Fruit fly (Drosophila melanogaster): Measurements from ENCODE around the gene CG15628.

The CG15628 gene

DNA sequence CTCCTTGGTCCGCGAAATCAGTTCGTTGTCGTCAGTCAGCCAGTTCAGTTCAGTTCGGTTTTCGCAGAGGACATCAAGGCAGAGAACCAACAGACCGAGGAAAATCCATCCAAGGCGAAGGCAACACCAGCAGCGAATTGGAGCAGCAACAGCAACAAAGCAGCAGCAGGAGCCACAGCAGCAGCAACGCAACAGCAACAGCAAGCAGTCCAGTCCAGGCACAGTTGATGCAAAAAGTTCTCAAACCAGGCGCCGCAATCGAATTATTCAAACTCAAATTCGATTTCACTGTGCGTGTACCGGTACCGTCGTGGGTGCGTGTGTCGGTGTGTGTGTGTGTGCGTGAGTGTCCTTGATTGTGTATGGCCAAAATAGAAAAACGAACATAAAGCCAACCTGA lies at the start of gene CG15628:
Gene CG15628 (plus strand): TSS at position 18 of the 400 bp plus-strand sequence.
- TF ChIP-seq toe (GFP tag; optimal IDR thresholded peaks at IDR 0.05) (no peak), cnc (optimal IDR thresholded peaks at IDR 0.05) (no peak), CG14711 (tag; optimal IDR thresholded peaks at IDR 0.05) (no peak), cic (GFP tag; optimal IDR thresholded peaks at IDR 0.05) (no peak), Clk (GFP tag; optimal IDR thresholded peaks at IDR 0.05) (no peak), Mnt (GFP tag; optimal IDR thresholded peaks at IDR 0.05) (no peak), ovo (GFP tag; optimal IDR thresholded peaks at IDR 0.05) (no peak), CG7101 (tag; optimal IDR thresholded peaks at IDR 0.05) (no peak), CG1620 (GFP tag; optimal IDR thresholded peaks at IDR 0.05) (no peak), CG11617 (GFP tag; optimal IDR thresholded peaks at IDR 0.05) (no peak)

DNA sequence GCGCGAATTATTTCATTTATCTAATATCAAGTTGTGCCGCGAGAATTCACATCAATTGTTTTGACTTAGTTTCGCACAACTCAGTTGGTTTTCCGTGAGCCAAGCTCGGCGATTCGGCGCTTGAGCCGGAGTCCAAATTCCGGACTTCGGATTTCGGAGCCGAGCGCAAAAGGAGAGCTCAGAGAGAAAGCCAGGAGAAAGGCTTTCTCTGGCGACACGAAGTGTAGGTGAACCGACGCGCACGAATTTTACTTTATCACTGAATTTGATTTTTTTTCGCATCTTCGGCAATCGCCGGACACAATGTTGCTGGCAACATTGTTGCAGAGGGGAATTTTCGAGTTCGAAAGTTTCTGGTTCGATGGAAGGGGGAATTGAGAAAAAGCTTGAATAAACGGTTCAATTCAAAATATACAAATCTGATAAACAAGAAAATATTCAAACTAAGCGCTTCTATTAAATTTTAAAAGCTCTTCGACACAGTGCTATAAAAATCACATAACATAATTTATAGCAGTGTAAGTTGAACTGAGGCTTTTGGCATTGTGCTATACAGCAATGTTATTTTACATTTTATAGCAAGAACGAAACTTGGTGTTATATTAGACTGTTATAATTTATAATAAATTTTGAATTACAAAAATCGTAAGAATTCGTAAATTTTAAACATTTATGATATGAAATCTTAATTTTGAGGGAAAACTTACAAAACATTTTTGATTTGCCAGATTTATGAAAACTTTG lies 27.6 kb upstream of the CG15628 start, which contains the start of gene fipi:
Gene fipi (minus strand): TSS at position 265 of the 744 bp plus-strand sequence.
- TF ChIP-seq pad (GFP tag; optimal IDR thresholded peaks at IDR 0.05) (peak; percentile 96), CG12768 (GFP tag; optimal IDR thresholded peaks at IDR 0.05) (no peak), kay (GFP tag; ENCODE audit: borderline replicate concordance) (peak; percentile 93), CG1620 (GFP tag; optimal IDR thresholded peaks at IDR 0.05) (no peak), CG14711 (tag; optimal IDR thresholded peaks at IDR 0.05) (no peak)

DNA sequence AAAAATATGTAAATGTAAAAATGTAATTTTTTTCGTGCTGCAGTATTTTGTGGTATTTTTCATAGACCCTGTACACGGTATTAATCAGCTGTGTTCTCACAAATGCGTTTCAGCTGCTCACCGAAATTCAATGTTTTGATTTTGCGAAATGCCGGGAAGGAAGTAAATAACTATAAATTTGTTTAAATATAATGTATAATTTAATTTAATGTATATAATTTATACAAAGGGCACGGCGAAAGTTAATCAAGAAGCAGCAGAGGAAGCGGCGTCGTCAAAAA lies 27.1 kb upstream of the CG15628 start, which contains the start of gene CG3294:
Gene CG3294 (plus strand): TSS at position 26 of the 281 bp plus-strand sequence.
- TF ChIP-seq Hr96 (GFP tag; optimal IDR thresholded peaks at IDR 0.05) (no peak), tj (GFP tag; optimal IDR thresholded peaks at IDR 0.05) (no peak), Crg-1 (GFP tag; optimal IDR thresholded peaks at IDR 0.05) (no peak), toe (GFP tag; optimal IDR thresholded peaks at IDR 0.05) (no peak), Mnt (GFP tag; optimal IDR thresholded peaks at IDR 0.05) (no peak), CG33017 (tag; optimal IDR thresholded peaks at IDR 0.05) (no peak), CG1620 (GFP tag; optimal IDR thresholded peaks at IDR 0.05) (no peak), bab1 (GFP tag; optimal IDR thresholded peaks at IDR 0.05) (no peak), CG5204 (GFP tag; optimal IDR thresholded peaks at IDR 0.05) (no peak), CG12768 (GFP tag; optimal IDR thresholded peaks at IDR 0.05) (no peak), CG11617 (GFP tag; optimal IDR thresholded peaks at IDR 0.05) (no peak), ovo (GFP tag; optimal IDR thresholded peaks at IDR 0.05) (no peak)

DNA sequence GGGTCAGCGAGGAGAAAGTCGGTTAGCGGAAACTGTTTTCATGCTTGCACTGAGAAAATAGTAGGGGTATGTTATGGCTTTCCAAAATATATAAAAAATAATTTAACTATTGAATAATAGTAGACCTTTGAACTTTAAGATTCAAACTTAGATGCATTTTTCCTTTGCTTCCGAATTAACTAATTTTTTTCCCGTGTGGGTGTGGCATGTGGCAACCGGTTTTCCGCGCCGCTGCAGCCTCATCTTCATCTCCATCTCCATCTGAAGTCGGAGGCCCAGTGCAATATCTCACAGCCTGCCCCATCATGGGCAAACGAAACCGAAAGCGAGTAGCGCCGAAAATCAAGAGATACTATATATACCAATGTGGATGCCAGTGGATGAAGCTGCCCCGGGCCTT lies 23.9 kb upstream of the CG15628 start:
- TF ChIP-seq Mnt (GFP tag; optimal IDR thresholded peaks at IDR 0.05) = no peak

DNA sequence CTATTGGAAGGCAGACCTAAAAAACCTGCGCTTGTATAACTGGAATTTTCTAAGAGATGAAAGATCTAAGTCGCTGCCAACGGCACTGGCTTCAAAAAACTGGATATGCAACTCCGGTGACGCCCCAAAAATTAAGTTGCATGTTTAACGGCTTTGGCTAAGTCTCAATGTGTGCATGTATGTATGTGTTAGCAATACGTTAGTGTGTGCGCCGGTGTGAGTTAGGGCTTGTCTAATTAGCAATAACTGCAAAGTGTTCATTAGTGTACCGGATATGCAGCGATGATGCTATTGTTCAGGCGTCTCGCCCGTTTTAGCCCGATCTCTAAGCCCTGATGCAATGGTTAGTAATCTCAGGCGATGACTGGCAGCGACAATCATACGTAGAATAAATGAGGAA lies 22.7 kb upstream of the CG15628 start:
- TF ChIP-seq CG7045 (GFP tag; optimal IDR thresholded peaks at IDR 0.05) (no peak), bab1 (GFP tag; optimal IDR thresholded peaks at IDR 0.05) (no peak)

DNA sequence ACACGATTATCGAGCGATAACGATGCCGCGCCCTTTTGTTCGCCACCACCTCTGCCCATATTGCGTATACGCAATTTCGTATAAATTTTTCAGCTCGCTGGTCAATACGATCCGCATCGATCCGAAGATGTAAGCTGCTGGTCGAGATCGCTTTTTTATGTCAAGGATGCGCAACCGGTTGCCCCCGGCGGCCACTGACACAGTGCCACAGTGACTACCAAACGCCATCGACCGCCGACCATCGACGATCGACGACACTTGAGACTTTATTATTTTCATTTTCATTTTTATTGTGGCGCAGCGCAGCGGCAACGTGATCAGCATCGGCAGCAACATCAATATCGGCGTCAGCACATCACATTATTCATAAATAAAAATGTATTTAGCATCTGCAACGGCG lies 21.5 kb upstream of the CG15628 start:
- TF ChIP-seq CG5204 (GFP tag; optimal IDR thresholded peaks at IDR 0.05) = no peak
- TF ChIP-seq CG14711 (tag; optimal IDR thresholded peaks at IDR 0.05) = no peak
- TF ChIP-seq Crg-1 (GFP tag; optimal IDR thresholded peaks at IDR 0.05) = no peak
- no peak for TF ChIP-seq CG1620 (GFP tag; optimal IDR thresholded peaks at IDR 0.05)
- no peak for TF ChIP-seq pad (GFP tag; optimal IDR thresholded peaks at IDR 0.05)
- no peak for TF ChIP-seq CG11617 (GFP tag; optimal IDR thresholded peaks at IDR 0.05)
- TF ChIP-seq CG7045 (GFP tag; optimal IDR thresholded peaks at IDR 0.05) = no peak
- no peak for TF ChIP-seq Mnt (GFP tag; optimal IDR thresholded peaks at IDR 0.05)
- TF ChIP-seq Hr96 (GFP tag; optimal IDR thresholded peaks at IDR 0.05) = no peak
- TF ChIP-seq kay (GFP tag; ENCODE audit: borderline replicate concordance) = no peak
- TF ChIP-seq cic (GFP tag; optimal IDR thresholded peaks at IDR 0.05) = no peak
- no peak for TF ChIP-seq tj (GFP tag; optimal IDR thresholded peaks at IDR 0.05)
- no peak for TF ChIP-seq CG12768 (GFP tag; optimal IDR thresholded peaks at IDR 0.05)
- no peak for TF ChIP-seq ovo (GFP tag; optimal IDR thresholded peaks at IDR 0.05)
- no peak for TF ChIP-seq toe (GFP tag; optimal IDR thresholded peaks at IDR 0.05)

DNA sequence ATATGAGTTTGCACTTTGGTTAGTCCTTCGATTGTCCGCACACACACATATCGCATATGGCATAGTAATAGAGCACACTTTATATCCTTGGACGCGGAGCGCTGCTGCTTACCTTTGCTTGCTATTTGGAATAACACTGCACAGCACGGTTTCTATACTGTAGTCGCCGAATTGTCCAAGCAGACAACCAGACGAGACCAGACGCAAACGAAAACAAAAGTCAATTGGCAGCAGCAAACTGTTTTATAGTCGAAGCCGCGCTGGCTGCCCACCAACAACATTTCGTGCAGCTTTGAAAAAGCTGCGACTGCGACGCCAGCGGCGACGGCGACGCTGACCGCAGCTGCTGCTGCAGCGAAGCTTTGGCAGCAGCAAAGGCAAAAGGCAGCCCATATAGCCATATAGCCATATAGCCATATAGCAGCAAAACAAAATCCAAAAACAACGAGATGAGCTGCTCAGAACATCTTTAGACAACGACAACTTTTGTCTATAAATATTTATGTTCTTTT lies 19.8 kb upstream of the CG15628 start, which contains the start of gene slf:
Gene slf (minus strand): TSS at position 219 of the 512 bp plus-strand sequence.
- no peak for TF ChIP-seq CG12768 (GFP tag; optimal IDR thresholded peaks at IDR 0.05)
- TF ChIP-seq ovo (GFP tag; optimal IDR thresholded peaks at IDR 0.05) = no peak
- TF ChIP-seq CG7101 (tag; optimal IDR thresholded peaks at IDR 0.05) = no peak
- no peak for TF ChIP-seq CG33017 (tag; optimal IDR thresholded peaks at IDR 0.05)
- no peak for TF ChIP-seq CG5204 (GFP tag; optimal IDR thresholded peaks at IDR 0.05)
- TF ChIP-seq CG11617 (GFP tag; optimal IDR thresholded peaks at IDR 0.05) = no peak
- no peak for TF ChIP-seq CG7045 (GFP tag; optimal IDR thresholded peaks at IDR 0.05)
- no peak for TF ChIP-seq CG14711 (tag; optimal IDR thresholded peaks at IDR 0.05)
- TF ChIP-seq cnc (optimal IDR thresholded peaks at IDR 0.05) = no peak
- TF ChIP-seq Clk (GFP tag; optimal IDR thresholded peaks at IDR 0.05) = no peak
- no peak for TF ChIP-seq kay (GFP tag; ENCODE audit: borderline replicate concordance)

Data from whole organism, adult.